Worm (Caenorhabditis elegans) whole organism, L4 larva: ENCODE results near the gene txt-10.

Experiments
- ama-1 ChIP-seq: fragments of 150-350 bp; optimal IDR thresholded peaks from 2 replicates; lab custom pipeline; 2014; ENCODE audit warnings: inconsistent platforms, mixed read lengths
- ceh-82 ChIP-seq: sonication (generic microtip); optimal IDR thresholded peaks from 2 replicates; lab custom pipeline; 2017; ENCODE audit warnings: missing biosample characterization, missing genetic modification characterization
- egl-27 ChIP-seq: sonication (generic microtip); optimal IDR thresholded peaks from 3 replicates; lab custom pipeline; 2017; ENCODE audit warnings: missing biosample characterization, missing genetic modification reagents, missing genetic modification characterization
- fos-1 ChIP-seq: fragments of 150-350 bp; optimal IDR thresholded peaks from 2 replicates; lab custom pipeline; 2014; ENCODE audit warnings: missing biosample characterization, missing genetic modification characterization
- lir-3 ChIP-seq: sonication (generic microtip); optimal IDR thresholded peaks from 2 replicates; lab custom pipeline; 2016; ENCODE audit warnings: mild to moderate bottlenecking, missing genetic modification characterization, missing compliant biosample characterization
- mdl-1 ChIP-seq, 2 experiments: fragments of 150-350 bp in 1 of 2; sonication (generic microtip) in 1 of 2; optimal IDR thresholded peaks; 2 replicates each; lab custom pipeline; 2014 to 2017; ENCODE audit warnings: missing biosample characterization in 2 of 2, missing genetic modification characterization in 2 of 2
- nhr-28 ChIP-seq: fragments of 150-350 bp; optimal IDR thresholded peaks from 2 replicates; lab custom pipeline; 2014; ENCODE audit warnings: missing biosample characterization, missing genetic modification characterization
- set-16 ChIP-seq: fragments of 200-800 bp; sonication (Bioruptor generic); IDR thresholded peaks from 2 replicates; pipeline ENCODE4 v1.3.6; 2022; ENCODE audit warnings: missing genetic modification reagents, missing genetic modification characterization, missing compliant biosample characterization
- snpc-4 ChIP-seq: fragments of 150-350 bp; optimal IDR thresholded peaks from 2 replicates; lab custom pipeline; 2014; ENCODE audit warnings: missing biosample characterization, missing genetic modification characterization
- spr-3 ChIP-seq: fragments of 200-800 bp; sonication (Bioruptor generic); optimal IDR thresholded peaks from 2 replicates; lab custom pipeline; 2018; ENCODE audit warnings: mild to moderate bottlenecking, missing genetic modification characterization, missing compliant biosample characterization
- tag-97 ChIP-seq: fragments of 200-800 bp; sonication (Bioruptor generic); IDR thresholded peaks from 2 replicates; pipeline ENCODE4 v1.3.6; 2022; ENCODE audit warnings: missing genetic modification characterization, missing compliant biosample characterization
- zag-1 ChIP-seq: fragments of 150-350 bp; optimal IDR thresholded peaks from 2 replicates; lab custom pipeline; 2014; ENCODE audit warnings: missing biosample characterization, missing genetic modification characterization

- TF ChIP-seq mdl-1 (tag; optimal IDR thresholded peaks at IDR 0.05; lab: Kevin White, UChicago) = no peak
- no peak for TF ChIP-seq lir-3 (tag; lab: Kevin White, UChicago)
- TF ChIP-seq zag-1 = no peak
- no peak for TF ChIP-seq tag-97
- no peak for TF ChIP-seq nhr-28
- TF ChIP-seq ama-1 (lab: Kevin White, UChicago) = no peak
- TF ChIP-seq ceh-82 = no peak
- no peak for TF ChIP-seq fos-1 (tag; lab: Kevin White, UChicago)
- TF ChIP-seq egl-27 (tag; lab: Kevin White, UChicago) = no peak
- no peak for TF ChIP-seq snpc-4
- no peak for TF ChIP-seq spr-3 (GFP tag; lab: Kevin White, UChicago)
- no peak for TF ChIP-seq set-16 (GFP tag; lab: Robert Waterston, UW)
Measured at ce11 chrV:10532725-10533124, at the start of gene txt-10.
